Fruit fly (Drosophila melanogaster): ENCODE data around the gene CG46468.

- no peak for TF ChIP-seq CG6791 (GFP tag; IDR thresholded peaks at IDR 0.05; ENCODE audit: partially characterized antibody)
- no peak for TF ChIP-seq zen2 (GFP tag; IDR thresholded peaks at IDR 0.05; ENCODE audit: partially characterized antibody)
- no peak for TF ChIP-seq Hmr (GFP tag; optimal IDR thresholded peaks at IDR 0.05)
- no peak for TF ChIP-seq CG3065 (GFP tag; optimal IDR thresholded peaks at IDR 0.05)
- no peak for TF ChIP-seq Hmx (GFP tag; optimal IDR thresholded peaks at IDR 0.05)
- no peak for TF ChIP-seq row (GFP tag; IDR thresholded peaks at IDR 0.05)
- TF ChIP-seq sens-2 (GFP tag; IDR thresholded peaks at IDR 0.05), result no peak
- TF ChIP-seq dpn (GFP tag; optimal IDR thresholded peaks at IDR 0.05), result no peak
- no peak for TF ChIP-seq usp (GFP tag; optimal IDR thresholded peaks at IDR 0.05)
- TF ChIP-seq CG13296 (GFP tag; optimal IDR thresholded peaks at IDR 0.05), result no peak
These were observed 5.1 kb downstream of the CG46468 start for dm6 chr2L:9560045-9560587.
